Worm (Caenorhabditis elegans): Measurements from ENCODE around the gene scvp-1.

DNA sequence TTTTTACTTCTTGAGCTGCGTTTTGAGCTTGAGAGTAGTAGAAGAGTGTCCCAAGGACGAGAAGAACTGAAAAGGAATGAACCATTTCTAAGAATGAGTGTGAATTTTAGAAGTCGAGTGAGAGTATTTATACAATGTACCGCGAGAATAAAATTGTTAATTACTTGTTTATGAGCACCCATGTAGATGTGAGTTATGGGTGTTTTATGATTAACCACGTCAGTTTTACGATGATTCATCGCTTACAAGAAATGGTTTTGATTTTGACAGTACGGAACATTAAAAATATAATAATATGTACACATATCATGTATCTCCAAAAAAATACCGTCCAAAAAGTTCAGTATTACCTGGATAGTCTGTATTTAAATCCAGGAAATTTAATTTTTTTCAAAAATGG lies 23.2 kb upstream of the scvp-1 start, which contains the start of gene clec-221:
- no peak for TF ChIP-seq lin-32 (GFP tag; optimal IDR thresholded peaks at IDR 0.05)
- TF ChIP-seq ces-1 (GFP tag; optimal IDR thresholded peaks at IDR 0.05) = no peak
- no peak for TF ChIP-seq blmp-1 (tag; optimal IDR thresholded peaks at IDR 0.05)
- TF ChIP-seq unc-39 (tag; optimal IDR thresholded peaks at IDR 0.05) = no peak
- no peak for TF ChIP-seq nhr-28 (tag; optimal IDR thresholded peaks at IDR 0.05)
